Fruit fly (Drosophila melanogaster) whole organism, adult: ENCODE measurements around the gene SsRbeta.

ENCODE experiments used
- CG11617 ChIP-seq: fragments of 200-800 bp; sonication (Bioruptor generic); optimal IDR thresholded peaks from 2 replicates; lab custom pipeline; 2017; ENCODE audit warnings: mild to moderate bottlenecking, missing biosample characterization, missing genetic modification reagents, missing genetic modification characterization
- CG12768 ChIP-seq: fragments of 200-800 bp; sonication (Bioruptor generic); optimal IDR thresholded peaks from 2 replicates; lab custom pipeline; 2017; ENCODE audit warnings: missing biosample characterization, missing genetic modification characterization, mild to moderate bottlenecking, moderate library complexity, missing genetic modification reagents
- CG7045 ChIP-seq: fragments of 200-800 bp; sonication (Bioruptor generic); optimal IDR thresholded peaks from 2 replicates; lab custom pipeline; 2017; ENCODE audit warnings: missing biosample characterization, mild to moderate bottlenecking, missing genetic modification characterization
- Mnt ChIP-seq: fragments of 200-800 bp; sonication (Bioruptor generic); optimal IDR thresholded peaks from 2 replicates; lab custom pipeline; 2016; ENCODE audit warnings: missing biosample characterization, mild to moderate bottlenecking, missing genetic modification characterization

- TF ChIP-seq CG11617 (GFP tag; lab: Kevin White, UChicago) (no peak), Mnt (no peak), CG12768 (GFP tag; lab: Kevin White, UChicago) (no peak), CG7045 (GFP tag; lab: Kevin White, UChicago) (no peak)
Observed at dm6 chr3L:16143685-16144539, 14.5 kb downstream of the SsRbeta start, which contains the start of gene CG32152.
